Fruit fly (Drosophila melanogaster) whole organism, embryonic: Measurements from ENCODE around the gene CG31141.

Source experiments
- B-H2 ChIP-seq: fragments of 200-800 bp; sonication (Bioruptor generic); optimal IDR thresholded peaks from 2 replicates; lab custom pipeline; 2018; ENCODE audit warnings: missing biosample characterization, mild to moderate bottlenecking, missing genetic modification characterization
- BtbVII ChIP-seq: fragments of 200-800 bp; sonication (Bioruptor generic); optimal IDR thresholded peaks from 3 replicates; lab custom pipeline; 2017; ENCODE audit warnings: missing biosample characterization, mild to moderate bottlenecking, missing genetic modification characterization
- CG10147 ChIP-seq: fragments of 200-800 bp; sonication (Bioruptor generic); optimal IDR thresholded peaks from 2 replicates; lab custom pipeline; 2019; ENCODE audit warnings: missing biosample characterization, mild to moderate bottlenecking, missing genetic modification characterization, moderate library complexity
- CG10267 ChIP-seq: fragments of 200-800 bp; sonication (Bioruptor generic); optimal IDR thresholded peaks from 2 replicates; lab custom pipeline; 2018; ENCODE audit warnings: missing biosample characterization, mild to moderate bottlenecking, missing genetic modification characterization, moderate library complexity
- CG10654 ChIP-seq: fragments of 200-800 bp; sonication (Bioruptor generic); optimal IDR thresholded peaks from 2 replicates; lab custom pipeline; 2016; ENCODE audit warnings: missing biosample characterization, missing genetic modification characterization
- CG11696 ChIP-seq: fragments of 200-800 bp; sonication (Bioruptor generic); IDR thresholded peaks from 2 replicates; pipeline ENCODE4 v1.3.6; 2022; ENCODE audit warnings: missing biosample characterization, missing genetic modification characterization
- CG13424 ChIP-seq: fragments of 200-800 bp; sonication (Bioruptor generic); optimal IDR thresholded peaks from 2 replicates; lab custom pipeline; 2019; ENCODE audit warnings: missing biosample characterization, mild to moderate bottlenecking, missing genetic modification characterization, moderate library complexity
- CG14050 ChIP-seq: fragments of 200-800 bp; sonication (Bioruptor generic); IDR thresholded peaks from 3 replicates; pipeline ENCODE4 v1.3.6; 2022; ENCODE audit warnings: missing biosample characterization, missing genetic modification characterization
- CG14860 ChIP-seq: fragments of 200-800 bp; sonication (Bioruptor generic); IDR thresholded peaks from 3 replicates; pipeline ENCODE4 v1.3.6; 2022; ENCODE audit warnings: missing biosample characterization, missing genetic modification characterization; ENCODE audit not compliant: partially characterized antibody
- CG15479 ChIP-seq: fragments of 200-800 bp; sonication (Bioruptor generic); optimal IDR thresholded peaks from 3 replicates; lab custom pipeline; 2019; ENCODE audit warnings: missing biosample characterization, mild to moderate bottlenecking, missing genetic modification characterization, moderate library complexity
- CG1792 ChIP-seq: fragments of 200-800 bp; sonication (Bioruptor generic); optimal IDR thresholded peaks from 2 replicates; lab custom pipeline; 2016; ENCODE audit warnings: missing biosample characterization, missing genetic modification characterization
- CG18476 ChIP-seq: fragments of 200-800 bp; sonication (Bioruptor generic); optimal IDR thresholded peaks from 2 replicates; lab custom pipeline; 2016; ENCODE audit warnings: missing biosample characterization, mild to moderate bottlenecking, missing genetic modification characterization
- CG30020 ChIP-seq: fragments of 200-800 bp; optimal IDR thresholded peaks from 2 replicates; lab custom pipeline; 2019; ENCODE audit warnings: missing biosample characterization, mild to moderate bottlenecking, missing genetic modification characterization, moderate library complexity
- CG32772 ChIP-seq: fragments of 200-800 bp; sonication (Bioruptor generic); IDR thresholded peaks from 2 replicates; pipeline ENCODE4 v1.3.6; 2022; ENCODE audit warnings: missing biosample characterization, missing genetic modification characterization
- CG33557 ChIP-seq: fragments of 200-800 bp; sonication (Bioruptor generic); optimal IDR thresholded peaks from 2 replicates; lab custom pipeline; 2019; ENCODE audit warnings: missing biosample characterization, mild to moderate bottlenecking, missing genetic modification characterization, moderate library complexity
- CG3847 ChIP-seq: fragments of 200-800 bp; sonication (Bioruptor generic); IDR thresholded peaks from 2 replicates; pipeline ENCODE4 v1.3.6; 2022; ENCODE audit warnings: missing biosample characterization, missing genetic modification characterization
- CG42726 ChIP-seq: fragments of 200-800 bp; sonication (Bioruptor generic); IDR thresholded peaks from 2 replicates; pipeline ENCODE4 v1.3.6; 2022; ENCODE audit warnings: missing biosample characterization, missing genetic modification characterization; ENCODE audit not compliant: partially characterized antibody
- Dll ChIP-seq: fragments of 200-800 bp; sonication (Bioruptor generic); IDR thresholded peaks from 4 replicates; pipeline ENCODE4 v1.3.6; 2022; ENCODE audit warnings: missing biosample characterization, missing genetic modification characterization; ENCODE audit not compliant: partially characterized antibody
- Doc2 ChIP-seq: fragments of 200-800 bp; sonication (Bioruptor generic); IDR thresholded peaks from 2 replicates; pipeline ENCODE4 v1.3.6; 2022; ENCODE audit warnings: missing biosample characterization, missing genetic modification characterization
- ERR ChIP-seq: fragments of 200-800 bp; sonication (Bioruptor generic); optimal IDR thresholded peaks from 2 replicates; lab custom pipeline; 2016; ENCODE audit warnings: missing biosample characterization, missing genetic modification characterization
- Ets65A ChIP-seq: fragments of 200-800 bp; sonication (Bioruptor generic); peaks from one replicate; lab custom pipeline; 2016; ENCODE audit warnings: missing biosample characterization, missing genetic modification characterization
- Gug ChIP-seq: fragments of 200-800 bp; sonication (Bioruptor generic); IDR thresholded peaks from 4 replicates; pipeline ENCODE4 v1.3.6; 2022; ENCODE audit warnings: missing biosample characterization, missing genetic modification characterization
- Hmx ChIP-seq: fragments of 200-800 bp; sonication (Bioruptor generic); optimal IDR thresholded peaks from 2 replicates; lab custom pipeline; 2016; ENCODE audit warnings: missing biosample characterization, missing genetic modification characterization
- Oaz ChIP-seq: fragments of 200-800 bp; sonication (Bioruptor generic); IDR thresholded peaks from 2 replicates; pipeline ENCODE4 v1.3.6; 2022; ENCODE audit warnings: missing biosample characterization, missing genetic modification characterization
- Optix ChIP-seq: fragments of 200-800 bp; sonication (Bioruptor generic); IDR thresholded peaks from 3 replicates; pipeline ENCODE4 v1.3.6; 2022; ENCODE audit warnings: missing biosample characterization, missing genetic modification characterization
- Sin3A ChIP-seq: fragments of >200 bp; optimal IDR thresholded peaks from 2 replicates; lab custom pipeline; 2018
- Six4 ChIP-seq: fragments of 200-800 bp; sonication (Bioruptor generic); optimal IDR thresholded peaks from 2 replicates; lab custom pipeline; 2016; ENCODE audit warnings: missing biosample characterization, missing genetic modification characterization
- Tbp ChIP-seq: fragments of >200 bp; optimal IDR thresholded peaks from 2 replicates; lab custom pipeline; 2018; ENCODE audit warnings: missing biosample characterization, missing genetic modification characterization
- Xrp1 ChIP-seq: fragments of 200-800 bp; sonication (Bioruptor generic); IDR thresholded peaks from 2 replicates; pipeline ENCODE4 v1.3.6; 2022; ENCODE audit warnings: missing biosample characterization, missing genetic modification characterization
- bigmax ChIP-seq: fragments of 200-800 bp; sonication (Bioruptor generic); optimal IDR thresholded peaks from 2 replicates; lab custom pipeline; 2018; ENCODE audit warnings: missing biosample characterization, mild to moderate bottlenecking, missing genetic modification characterization
- bsh ChIP-seq, 2 experiments: fragments of 200-800 bp; sonication (Bioruptor generic); optimal IDR thresholded peaks; 2 replicates each; lab custom pipeline; 2017 to 2018; ENCODE audit warnings: mild to moderate bottlenecking in 2 of 2, missing biosample characterization in 2 of 2, missing genetic modification characterization in 2 of 2, moderate library complexity in 1 of 2
- cg ChIP-seq: fragments of 200-800 bp; sonication (Bioruptor generic); optimal IDR thresholded peaks from 3 replicates; lab custom pipeline; 2019; ENCODE audit warnings: missing biosample characterization, mild to moderate bottlenecking, missing genetic modification characterization, moderate library complexity
- ci ChIP-seq: fragments of 200-800 bp; sonication (Bioruptor generic); IDR thresholded peaks from 3 replicates; pipeline ENCODE4 v1.3.6; 2022; ENCODE audit warnings: missing biosample characterization, missing genetic modification characterization
- da ChIP-seq: fragments of 200-800 bp; sonication (Bioruptor generic); optimal IDR thresholded peaks from 2 replicates; lab custom pipeline; 2016; ENCODE audit warnings: missing biosample characterization, missing genetic modification characterization
- dmrt11E ChIP-seq: fragments of 200-800 bp; sonication (Bioruptor generic); optimal IDR thresholded peaks from 3 replicates; lab custom pipeline; 2018; ENCODE audit warnings: missing biosample characterization, mild to moderate bottlenecking, missing genetic modification characterization, moderate library complexity
- en ChIP-seq: fragments of 200-800 bp; sonication (Bioruptor generic); optimal IDR thresholded peaks from 2 replicates; lab custom pipeline; 2016; ENCODE audit warnings: missing biosample characterization, missing genetic modification characterization
- fd96Cb ChIP-seq: fragments of 200-800 bp; sonication (Bioruptor generic); optimal IDR thresholded peaks from 2 replicates; lab custom pipeline; 2018; ENCODE audit warnings: missing biosample characterization, mild to moderate bottlenecking, missing genetic modification characterization, moderate library complexity
- h ChIP-seq: fragments of >200 bp; optimal IDR thresholded peaks from 2 replicates; lab custom pipeline; 2017
- jumu ChIP-seq: fragments of 200-800 bp; sonication (Bioruptor generic); optimal IDR thresholded peaks from 3 replicates; lab custom pipeline; 2016; ENCODE audit warnings: missing biosample characterization, missing genetic modification characterization
- nau ChIP-seq: fragments of 200-800 bp; sonication (Bioruptor generic); optimal IDR thresholded peaks from 3 replicates; lab custom pipeline; 2017; ENCODE audit warnings: missing biosample characterization, mild to moderate bottlenecking, missing genetic modification characterization, missing genetic modification reagents
- odd ChIP-seq: fragments of 200-800 bp; sonication (Bioruptor generic); optimal IDR thresholded peaks from 2 replicates; lab custom pipeline; 2017; ENCODE audit warnings: missing biosample characterization, mild to moderate bottlenecking, missing genetic modification characterization
- p53 ChIP-seq: fragments of 200-800 bp; sonication (Bioruptor generic); optimal IDR thresholded peaks from 2 replicates; lab custom pipeline; 2016; ENCODE audit warnings: missing biosample characterization, missing genetic modification characterization
- salm ChIP-seq: fragments of 200-800 bp; sonication (Bioruptor generic); optimal IDR thresholded peaks from 2 replicates; lab custom pipeline; 2018; ENCODE audit warnings: missing biosample characterization, mild to moderate bottlenecking, missing genetic modification characterization
- trem ChIP-seq: fragments of 200-800 bp; optimal IDR thresholded peaks from 3 replicates; lab custom pipeline; 2019; ENCODE audit warnings: missing biosample characterization, mild to moderate bottlenecking, missing genetic modification characterization, moderate library complexity
- unc-4 ChIP-seq: fragments of 200-800 bp; sonication (Bioruptor generic); IDR thresholded peaks from 2 replicates; pipeline ENCODE4 v1.3.6; 2022; ENCODE audit warnings: missing biosample characterization, missing genetic modification characterization; ENCODE audit not compliant: partially characterized antibody
- vfl ChIP-seq: fragments of 200-800 bp; sonication (Bioruptor generic); optimal IDR thresholded peaks from 2 replicates; lab custom pipeline; 2016; ENCODE audit warnings: missing biosample characterization, missing genetic modification characterization
- vnd ChIP-seq: fragments of 200-800 bp; sonication (Bioruptor generic); IDR thresholded peaks from 3 replicates; pipeline ENCODE4 v1.3.6; 2022; ENCODE audit warnings: missing biosample characterization, missing genetic modification characterization; ENCODE audit not compliant: partially characterized antibody
- zen ChIP-seq: fragments of 200-800 bp; sonication (Bioruptor generic); optimal IDR thresholded peaks from 3 replicates; lab custom pipeline; 2018; ENCODE audit warnings: missing biosample characterization, mild to moderate bottlenecking, missing genetic modification characterization, moderate library complexity

Gene CG31141

dm6 chr3R:23933684-23934575 lies 10.8 kb downstream of the CG31141 start, which contains the start of gene CG5854 (continued):
- peak; percentile 59 for TF ChIP-seq trem
- no peak for TF ChIP-seq B-H2
- peak; percentile 68 for TF ChIP-seq Six4 (GFP tag; lab: Kevin White, UChicago)
- TF ChIP-seq Ets65A (GFP tag; lab: Kevin White, UChicago) = peak; percentile 86
- TF ChIP-seq nau (GFP tag; lab: Kevin White, UChicago) = peak; percentile 57
- TF ChIP-seq Sin3A = peak; percentile 61
- TF ChIP-seq ERR (GFP tag; lab: Kevin White, UChicago) = peak; percentile 19
- TF ChIP-seq Oaz (GFP tag; lab: Robert Waterston, UW) = no peak
- TF ChIP-seq p53 (GFP tag; lab: Kevin White, UChicago) = peak; percentile 6
- TF ChIP-seq ci (GFP tag; lab: Robert Waterston, UW) = peak; percentile 92
- no peak for TF ChIP-seq vnd
- TF ChIP-seq en (GFP tag; lab: Kevin White, UChicago) = peak; percentile 50
- TF ChIP-seq Gug (GFP tag; lab: Robert Waterston, UW) = peak; percentile 68; the same call in 2 of the 4 replicates
- TF ChIP-seq CG32772 (GFP tag; lab: Robert Waterston, UW) = peak; percentile 37; the same call in 1 of the 2 replicates
- peak; percentile 43; the same call in 1 of the 4 replicates for TF ChIP-seq Dll
- TF ChIP-seq odd (GFP tag; lab: Kevin White, UChicago) = peak; percentile 64
- TF ChIP-seq vfl (GFP tag; lab: Kevin White, UChicago) = peak; percentile 1
- no peak for TF ChIP-seq cg
- TF ChIP-seq zen (tag; lab: Kevin White, UChicago) = peak; percentile 11
- peak; percentile 67; the same call in 2 of the 3 replicates for TF ChIP-seq Optix (GFP tag; lab: Robert Waterston, UW)
- 0 out of 2 replicates have a peak, but pooled peaks have one; percentile 43 for TF ChIP-seq CG11696 (GFP tag; lab: Robert Waterston, UW)
- peak; percentile 52 for TF ChIP-seq CG18476 (GFP tag; lab: Kevin White, UChicago)
- peak; percentile 71 for TF ChIP-seq CG1792 (GFP tag; lab: Kevin White, UChicago)
- TF ChIP-seq bsh (GFP tag; optimal IDR thresholded peaks at IDR 0.05; lab: Kevin White, UChicago) = peak; percentile 90 to 98
- peak; percentile 24 for TF ChIP-seq CG15479 (GFP tag; lab: Kevin White, UChicago)
- TF ChIP-seq Doc2 (GFP tag; lab: Robert Waterston, UW) = no peak
- peak; percentile 35; the same call in 1 of the 3 replicates for TF ChIP-seq CG14050 (GFP tag; lab: Robert Waterston, UW)
- TF ChIP-seq CG3847 (GFP tag; lab: Robert Waterston, UW) = peak; percentile 94
- peak; percentile 66 for TF ChIP-seq CG10654
- peak; percentile 5 for TF ChIP-seq CG30020
- no peak for TF ChIP-seq h (lab: Kevin White, UChicago)
- TF ChIP-seq CG14860 (GFP tag; lab: Robert Waterston, UW) = no peak
- peak; percentile 69 for TF ChIP-seq CG13424 (tag; lab: Kevin White, UChicago)
- TF ChIP-seq Xrp1 = peak; percentile 84
- TF ChIP-seq unc-4 (GFP tag; lab: Robert Waterston, UW) = no peak
- peak; percentile 76 for TF ChIP-seq dmrt11E
- TF ChIP-seq CG33557 (GFP tag; lab: Kevin White, UChicago) = peak; percentile 44
- no peak for TF ChIP-seq Tbp
- TF ChIP-seq Hmx (GFP tag; lab: Kevin White, UChicago) = no peak
- TF ChIP-seq CG42726 (GFP tag; lab: Robert Waterston, UW) = no peak
- TF ChIP-seq salm = peak; percentile 61
- TF ChIP-seq fd96Cb (tag; lab: Kevin White, UChicago) = peak; percentile 69
- peak; percentile 62 for TF ChIP-seq CG10147 (GFP tag; lab: Kevin White, UChicago)
- TF ChIP-seq CG10267 (tag; lab: Kevin White, UChicago) = peak; percentile 39
- TF ChIP-seq bigmax (GFP tag; lab: Kevin White, UChicago) = peak; percentile 93
- peak; percentile 5 for TF ChIP-seq jumu (GFP tag; lab: Kevin White, UChicago)
- TF ChIP-seq da (GFP tag; lab: Kevin White, UChicago) = peak; percentile 42
- TF ChIP-seq BtbVII (GFP tag; lab: Kevin White, UChicago) = peak; percentile 76
